Worm (Caenorhabditis elegans) whole organism, L3 larva: Measurements from ENCODE around the gene unc-5.

Source experiments
- R02D3.7 ChIP-seq: fragments of 150-350 bp; optimal IDR thresholded peaks from 2 replicates; lab custom pipeline; 2014; ENCODE audit warnings: missing biosample characterization, missing genetic modification characterization
- ZK546.5 ChIP-seq: sonication (generic microtip); optimal IDR thresholded peaks from 2 replicates; lab custom pipeline; 2017; ENCODE audit warnings: missing biosample characterization, missing genetic modification characterization
- aly-2 ChIP-seq: fragments of 150-350 bp; optimal IDR thresholded peaks from 2 replicates; lab custom pipeline; 2014; ENCODE audit warnings: missing biosample characterization, missing genetic modification characterization
- ama-1 ChIP-seq: fragments of 150-350 bp; optimal IDR thresholded peaks from 2 replicates; lab custom pipeline; 2018
- ceh-16 ChIP-seq: sonication (generic microtip); optimal IDR thresholded peaks from 2 replicates; lab custom pipeline; 2017; ENCODE audit warnings: missing biosample characterization, missing genetic modification characterization
- ceh-28 ChIP-seq: fragments of 150-350 bp; optimal IDR thresholded peaks from 2 replicates; lab custom pipeline; 2014; ENCODE audit warnings: missing biosample characterization, missing genetic modification reagents, missing genetic modification characterization
- ceh-82 ChIP-seq: fragments of 150-350 bp; optimal IDR thresholded peaks from 2 replicates; lab custom pipeline; 2014; ENCODE audit warnings: missing biosample characterization, missing genetic modification characterization
- daf-12 ChIP-seq: fragments of 150-350 bp; optimal IDR thresholded peaks from 2 replicates; lab custom pipeline; 2014; ENCODE audit warnings: missing biosample characterization, missing genetic modification reagents, missing genetic modification characterization
- egl-27 ChIP-seq: sonication (generic microtip); optimal IDR thresholded peaks from 4 replicates; lab custom pipeline; 2017; ENCODE audit warnings: missing biosample characterization, missing genetic modification reagents, missing genetic modification characterization
- egl-5 ChIP-seq: fragments of 150-350 bp; optimal IDR thresholded peaks from 2 replicates; lab custom pipeline; 2017; ENCODE audit warnings: missing biosample characterization, missing genetic modification reagents, missing genetic modification characterization, inconsistent platforms
- elt-1 ChIP-seq: fragments of 150-350 bp; optimal IDR thresholded peaks from 2 replicates; lab custom pipeline; 2014; ENCODE audit warnings: missing biosample characterization, missing genetic modification characterization
- elt-2 ChIP-seq: sonication (generic microtip); optimal IDR thresholded peaks from 2 replicates; lab custom pipeline; 2016; ENCODE audit warnings: missing genetic modification reagents, mild to moderate bottlenecking, missing genetic modification characterization, missing compliant biosample characterization
- elt-3 ChIP-seq, 3 experiments: fragments of 150-350 bp in 1 of 3; sonication (generic microtip) in 2 of 3; optimal IDR thresholded peaks; 2 replicates in 2 of 3; 4 replicates in 1 of 3; lab custom pipeline; 2014 to 2017; ENCODE audit warnings: missing biosample characterization in 3 of 3, missing genetic modification characterization in 3 of 3
- eor-1 ChIP-seq, 2 experiments: fragments of 150-350 bp; optimal IDR thresholded peaks; 2 replicates each; lab custom pipeline; 2014 to 2018; ENCODE audit warnings: missing biosample characterization in 2 of 2, missing genetic modification characterization in 2 of 2
- fkh-10 ChIP-seq: sonication (generic microtip); optimal IDR thresholded peaks from 2 replicates; lab custom pipeline; 2017; ENCODE audit warnings: missing biosample characterization, missing genetic modification reagents, missing genetic modification characterization
- fkh-2 ChIP-seq: fragments of 150-350 bp; optimal IDR thresholded peaks from 2 replicates; lab custom pipeline; 2014; ENCODE audit warnings: missing biosample characterization, missing genetic modification reagents, missing genetic modification characterization
- jun-1 ChIP-seq: fragments of 150-350 bp; optimal IDR thresholded peaks from 2 replicates; lab custom pipeline; 2014; ENCODE audit warnings: missing biosample characterization, missing genetic modification reagents, missing genetic modification characterization
- lin-15B ChIP-seq: fragments of 150-350 bp; optimal IDR thresholded peaks from 2 replicates; lab custom pipeline; 2014; ENCODE audit warnings: missing biosample characterization, missing genetic modification characterization
- lin-39 ChIP-seq: fragments of 150-350 bp; optimal IDR thresholded peaks from 2 replicates; lab custom pipeline; 2018; ENCODE audit warnings: missing biosample characterization, missing genetic modification reagents, missing genetic modification characterization
- lsy-12 ChIP-seq: sonication (generic microtip); optimal IDR thresholded peaks from 2 replicates; lab custom pipeline; 2016; ENCODE audit warnings: mild to moderate bottlenecking, missing genetic modification characterization, missing compliant biosample characterization
- mdl-1 ChIP-seq: fragments of 150-350 bp; optimal IDR thresholded peaks from 2 replicates; lab custom pipeline; 2014; ENCODE audit warnings: missing biosample characterization, missing genetic modification characterization
- mml-1 ChIP-seq: fragments of 150-350 bp; sonication (generic microtip); optimal IDR thresholded peaks from 3 replicates; lab custom pipeline; 2014; ENCODE audit warnings: missing biosample characterization, missing genetic modification characterization
- nfya-1 ChIP-seq: sonication (generic microtip); optimal IDR thresholded peaks from 2 replicates; lab custom pipeline; 2017; ENCODE audit warnings: missing genetic modification characterization, mild to moderate bottlenecking, missing compliant biosample characterization, antibody characterized with exemption, moderate library complexity; ENCODE audit not compliant: insufficient read depth
- nhr-11 ChIP-seq: fragments of 150-350 bp; optimal IDR thresholded peaks from 2 replicates; lab custom pipeline; 2014; ENCODE audit warnings: missing biosample characterization, missing genetic modification characterization
- nhr-12 ChIP-seq: fragments of 150-350 bp; optimal IDR thresholded peaks from 2 replicates; lab custom pipeline; 2014; ENCODE audit warnings: missing biosample characterization, missing genetic modification characterization
- nhr-23 ChIP-seq: fragments of 150-350 bp; optimal IDR thresholded peaks from 2 replicates; lab custom pipeline; 2014; ENCODE audit warnings: missing biosample characterization, missing genetic modification reagents, missing genetic modification characterization
- nhr-25 ChIP-seq: sonication (generic microtip); optimal IDR thresholded peaks from 2 replicates; lab custom pipeline; 2017; ENCODE audit warnings: missing biosample characterization, missing genetic modification characterization
- nhr-28 ChIP-seq: fragments of 150-350 bp; optimal IDR thresholded peaks from 2 replicates; lab custom pipeline; 2014; ENCODE audit warnings: missing biosample characterization, missing genetic modification characterization
- nhr-76 ChIP-seq: fragments of 150-350 bp; sonication (generic microtip); optimal IDR thresholded peaks from 5 replicates; lab custom pipeline; 2014; ENCODE audit warnings: missing biosample characterization, missing genetic modification characterization
- nhr-77 ChIP-seq: fragments of 150-350 bp; optimal IDR thresholded peaks from 2 replicates; lab custom pipeline; 2014; ENCODE audit warnings: missing biosample characterization, missing genetic modification characterization
- pha-4 ChIP-seq: fragments of 150-350 bp; optimal IDR thresholded peaks from 2 replicates; lab custom pipeline; 2014; ENCODE audit warnings: missing biosample characterization, missing genetic modification reagents, missing genetic modification characterization
- pqm-1 ChIP-seq: fragments of 150-350 bp; optimal IDR thresholded peaks from 2 replicates; lab custom pipeline; 2017; ENCODE audit warnings: missing biosample characterization, missing genetic modification characterization, inconsistent platforms
- skn-1 ChIP-seq: fragments of 150-350 bp; optimal IDR thresholded peaks from 2 replicates; lab custom pipeline; 2014; ENCODE audit warnings: missing biosample characterization, missing genetic modification characterization
- tbx-2 ChIP-seq: sonication (generic microtip); optimal IDR thresholded peaks from 2 replicates; lab custom pipeline; 2016; ENCODE audit warnings: mild to moderate bottlenecking, missing genetic modification characterization, missing compliant biosample characterization
- unc-39 ChIP-seq: sonication (generic microtip); optimal IDR thresholded peaks from 4 replicates; lab custom pipeline; 2017; ENCODE audit warnings: missing biosample characterization, missing genetic modification characterization
- unc-62 ChIP-seq: fragments of 150-350 bp; sonication (generic microtip); optimal IDR thresholded peaks from 4 replicates; lab custom pipeline; 2014; ENCODE audit warnings: missing biosample characterization, missing genetic modification reagents, missing genetic modification characterization
- ztf-11 ChIP-seq: fragments of 150-350 bp; optimal IDR thresholded peaks from 2 replicates; lab custom pipeline; 2014; ENCODE audit warnings: missing biosample characterization, missing genetic modification characterization
- ztf-4 ChIP-seq: fragments of 150-350 bp; optimal IDR thresholded peaks from 2 replicates; lab custom pipeline; 2014; ENCODE audit warnings: missing biosample characterization, missing genetic modification characterization

Gene unc-5

ce11 chrIV:5507754-5508153 is 20.4 kb downstream of the unc-5 start:
- peak; percentile 65 for TF ChIP-seq lin-39 (tag; lab: Kevin White, UChicago)
- TF ChIP-seq egl-5 (tag; lab: Kevin White, UChicago): peak; percentile 13
- TF ChIP-seq ZK546.5: no peak
- TF ChIP-seq, all 47 proteins: peak for 2

- no peak for TF ChIP-seq elt-3 (tag; optimal IDR thresholded peaks at IDR 0.05; lab: Kevin White, UChicago)
- TF ChIP-seq elt-1: peak; percentile 93
Measured at ce11 chrIV:5506642-5507041, 21.5 kb downstream of the unc-5 start.

DNA sequence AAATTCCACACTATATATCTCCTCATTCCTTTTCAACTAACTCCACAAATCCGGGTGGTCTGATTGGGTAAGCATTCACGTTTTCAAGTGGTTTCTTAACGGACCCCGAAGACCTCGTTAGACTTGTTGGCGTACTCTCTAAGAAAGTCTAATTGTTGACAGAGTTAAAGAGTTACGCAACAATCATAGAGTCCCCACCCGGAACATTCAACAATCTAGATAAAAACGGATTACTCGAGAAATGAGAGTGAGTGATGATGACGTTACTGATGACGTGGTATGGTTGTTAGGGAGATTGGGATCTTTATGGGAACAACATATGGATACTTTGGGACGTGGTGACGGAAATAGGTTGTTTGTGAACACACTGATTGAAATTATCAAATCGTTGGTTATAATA is 25.5 kb downstream of the unc-5 start:
- TF ChIP-seq mml-1: no peak
- TF ChIP-seq ceh-82 (tag; lab: Kevin White, UChicago): no peak
- no peak for TF ChIP-seq unc-39 (tag; lab: Kevin White, UChicago)
- no peak for TF ChIP-seq eor-1 (tag; optimal IDR thresholded peaks at IDR 0.05; lab: Kevin White, UChicago)
- no peak for TF ChIP-seq pha-4 (tag; lab: Kevin White, UChicago)
- TF ChIP-seq egl-27 (tag; lab: Kevin White, UChicago): no peak
- no peak for TF ChIP-seq nhr-12 (tag; lab: Kevin White, UChicago)
- no peak for TF ChIP-seq elt-2 (tag; lab: Kevin White, UChicago)
- TF ChIP-seq unc-62 (GFP tag; lab: Kevin White, UChicago): no peak
- no peak for TF ChIP-seq lsy-12 (tag; lab: Kevin White, UChicago)
- no peak for TF ChIP-seq ceh-28 (tag; lab: Kevin White, UChicago)
- TF ChIP-seq mdl-1 (tag; lab: Kevin White, UChicago): no peak
- no peak for TF ChIP-seq nhr-76 (tag; lab: Kevin White, UChicago)
- no peak for TF ChIP-seq nhr-11 (tag; lab: Kevin White, UChicago)
- no peak for TF ChIP-seq ceh-16
- TF ChIP-seq aly-2: no peak
- no peak for TF ChIP-seq jun-1
- no peak for TF ChIP-seq nhr-25 (tag; lab: Kevin White, UChicago)
- TF ChIP-seq fkh-10 (GFP tag; lab: Kevin White, UChicago): no peak
- TF ChIP-seq ztf-11 (tag; lab: Kevin White, UChicago): no peak
- TF ChIP-seq, all 47 proteins: peak for 0

DNA sequence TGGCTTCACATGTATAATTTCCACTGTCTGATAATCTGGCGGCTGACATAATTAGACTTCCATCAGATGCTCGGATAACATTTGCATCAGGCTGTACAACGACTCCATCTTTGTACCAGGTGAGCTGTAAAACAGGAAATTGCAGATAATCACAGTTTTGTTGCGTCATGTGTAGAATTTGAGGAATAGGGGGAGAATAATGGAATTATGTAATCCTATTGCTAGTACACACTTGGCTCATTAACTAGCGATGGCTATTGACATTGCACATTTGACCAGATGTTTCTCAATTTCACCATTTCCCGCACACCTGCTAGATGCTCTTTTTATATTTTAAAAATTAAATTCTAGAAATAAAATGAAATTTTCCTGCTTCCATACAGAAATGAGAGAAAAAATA is 26.7 kb downstream of the unc-5 start:
- TF ChIP-seq R02D3.7 (tag; lab: Kevin White, UChicago) (no peak), nhr-23 (tag; lab: Kevin White, UChicago) (no peak), nfya-1 (tag; lab: Kevin White, UChicago) (no peak), nhr-11 (tag; lab: Kevin White, UChicago) (no peak), ceh-16 (no peak), unc-62 (GFP tag; lab: Kevin White, UChicago) (no peak), ceh-82 (tag; lab: Kevin White, UChicago) (no peak), ztf-4 (no peak), nhr-12 (tag; lab: Kevin White, UChicago) (no peak), tbx-2 (tag; lab: Kevin White, UChicago) (no peak), nhr-77 (tag; lab: Kevin White, UChicago) (no peak), nhr-28 (tag; lab: Kevin White, UChicago) (no peak)

ce11 chrIV:5494099-5494498 is 34.0 kb downstream of the unc-5 start:
- TF ChIP-seq nhr-25 (tag; lab: Kevin White, UChicago) (no peak), pqm-1 (no peak), eor-1 (tag; optimal IDR thresholded peaks at IDR 0.05; lab: Kevin White, UChicago) (no peak), mml-1 (no peak), lin-15B (tag; lab: Kevin White, UChicago) (no peak), egl-5 (tag; lab: Kevin White, UChicago) (no peak), ceh-82 (tag; lab: Kevin White, UChicago) (no peak), lin-39 (tag; lab: Kevin White, UChicago) (no peak), pha-4 (tag; lab: Kevin White, UChicago) (no peak), ceh-16 (no peak), skn-1 (tag; lab: Kevin White, UChicago) (no peak), fkh-2 (no peak), tbx-2 (tag; lab: Kevin White, UChicago) (no peak), nhr-23 (tag; lab: Kevin White, UChicago) (no peak), ztf-4 (no peak), unc-62 (GFP tag; lab: Kevin White, UChicago) (no peak), daf-12 (tag; lab: Kevin White, UChicago) (no peak), elt-2 (tag; lab: Kevin White, UChicago) (no peak), ama-1 (lab: Kevin White, UChicago) (no peak), mdl-1 (tag; lab: Kevin White, UChicago) (no peak)
